Worm (Caenorhabditis elegans) whole organism, late embryonic: ENCODE data around the gene clpr-2.

Experiments
- C08G9.2 ChIP-seq: sonication (generic microtip); optimal IDR thresholded peaks from 2 replicates; lab custom pipeline; 2016; ENCODE audit warnings: mild to moderate bottlenecking, missing genetic modification characterization, moderate library complexity, missing compliant biosample characterization
- C38D4.7 ChIP-seq: fragments of 200-800 bp; sonication (Bioruptor generic); optimal IDR thresholded peaks from 2 replicates; lab custom pipeline; 2018; ENCODE audit warnings: mild to moderate bottlenecking, missing genetic modification characterization, moderate library complexity, missing compliant biosample characterization
- F13H6.1 ChIP-seq: sonication (generic microtip); optimal IDR thresholded peaks from 2 replicates; lab custom pipeline; 2016; ENCODE audit warnings: missing genetic modification characterization, missing compliant biosample characterization
- K09A11.1 ChIP-seq: sonication (generic microtip); optimal IDR thresholded peaks from 2 replicates; lab custom pipeline; 2017; ENCODE audit warnings: antibody characterized with exemption, mild to moderate bottlenecking, missing genetic modification characterization, missing compliant biosample characterization; ENCODE audit not compliant: insufficient read depth
- T23F11.4 ChIP-seq: fragments of 200-800 bp; sonication (Bioruptor generic); optimal IDR thresholded peaks from 2 replicates; lab custom pipeline; 2018; ENCODE audit warnings: mild to moderate bottlenecking, missing genetic modification characterization, missing compliant biosample characterization
- ama-1 ChIP-seq: fragments of 150-350 bp; optimal IDR thresholded peaks from 2 replicates; lab custom pipeline; 2014
- ceh-18 ChIP-seq: sonication (generic microtip); optimal IDR thresholded peaks from 2 replicates; lab custom pipeline; 2016; ENCODE audit warnings: missing genetic modification characterization, missing compliant biosample characterization
- ceh-19 ChIP-seq: fragments of 200-800 bp; sonication (Bioruptor generic); optimal IDR thresholded peaks from 2 replicates; lab custom pipeline; 2018; ENCODE audit warnings: mild to moderate bottlenecking, missing genetic modification characterization, missing compliant biosample characterization
- ceh-24 ChIP-seq: sonication (generic microtip); optimal IDR thresholded peaks from 2 replicates; lab custom pipeline; 2016; ENCODE audit warnings: mild to moderate bottlenecking, missing genetic modification characterization, missing compliant biosample characterization
- ceh-30 ChIP-seq: fragments of 150-350 bp; optimal IDR thresholded peaks from 2 replicates; lab custom pipeline; 2014; ENCODE audit warnings: missing biosample characterization, missing genetic modification characterization
- ceh-48 ChIP-seq: sonication (generic microtip); optimal IDR thresholded peaks from 2 replicates; lab custom pipeline; 2016; ENCODE audit warnings: missing genetic modification characterization, inconsistent platforms, missing compliant biosample characterization
- ceh-6 ChIP-seq: fragments of 200-800 bp; sonication (Bioruptor generic); optimal IDR thresholded peaks from 2 replicates; lab custom pipeline; 2018; ENCODE audit warnings: mild to moderate bottlenecking, missing genetic modification characterization, missing compliant biosample characterization
- ceh-9 ChIP-seq: sonication (generic microtip); optimal IDR thresholded peaks from 2 replicates; lab custom pipeline; 2016; ENCODE audit warnings: mild to moderate bottlenecking, missing genetic modification characterization, inconsistent platforms, missing compliant biosample characterization
- elt-2 ChIP-seq: sonication (generic microtip); optimal IDR thresholded peaks from 2 replicates; lab custom pipeline; 2016; ENCODE audit warnings: missing genetic modification reagents, missing genetic modification characterization, missing compliant biosample characterization
- elt-4 ChIP-seq: sonication (generic microtip); optimal IDR thresholded peaks from 2 replicates; lab custom pipeline; 2016; ENCODE audit warnings: missing genetic modification characterization, missing compliant biosample characterization
- ets-4 ChIP-seq: sonication (generic microtip); optimal IDR thresholded peaks from 2 replicates; lab custom pipeline; 2016; ENCODE audit warnings: missing genetic modification characterization, missing compliant biosample characterization
- fkh-6 ChIP-seq: sonication (generic microtip); optimal IDR thresholded peaks from 2 replicates; lab custom pipeline; 2016; ENCODE audit warnings: missing genetic modification characterization, missing compliant biosample characterization
- gmeb-2 ChIP-seq: sonication (generic microtip); optimal IDR thresholded peaks from 2 replicates; lab custom pipeline; 2016; ENCODE audit warnings: missing genetic modification characterization, inconsistent platforms, missing compliant biosample characterization
- hlh-6 ChIP-seq: sonication (generic microtip); optimal IDR thresholded peaks from 2 replicates; lab custom pipeline; 2016; ENCODE audit warnings: missing genotype, missing genetic modification characterization, missing compliant biosample characterization
- lim-6 ChIP-seq: sonication (generic microtip); optimal IDR thresholded peaks from 2 replicates; lab custom pipeline; 2016; ENCODE audit warnings: missing genetic modification characterization, missing compliant biosample characterization
- lin-11 ChIP-seq: fragments of 200-800 bp; sonication (Bioruptor generic); optimal IDR thresholded peaks from 2 replicates; lab custom pipeline; 2018; ENCODE audit warnings: mild to moderate bottlenecking, missing genetic modification characterization, missing compliant biosample characterization
- nfya-1 ChIP-seq: sonication (generic microtip); optimal IDR thresholded peaks from 2 replicates; lab custom pipeline; 2017; ENCODE audit warnings: missing genetic modification characterization, mild to moderate bottlenecking, missing compliant biosample characterization, antibody characterized with exemption, moderate library complexity
- nhr-232 ChIP-seq: sonication (generic microtip); optimal IDR thresholded peaks from 2 replicates; lab custom pipeline; 2016; ENCODE audit warnings: missing genetic modification characterization, missing compliant biosample characterization
- npax-4 ChIP-seq: sonication (generic microtip); optimal IDR thresholded peaks from 2 replicates; lab custom pipeline; 2016; ENCODE audit warnings: missing genetic modification characterization, missing compliant biosample characterization
- odd-2 ChIP-seq: sonication (generic microtip); optimal IDR thresholded peaks from 2 replicates; lab custom pipeline; 2017; ENCODE audit warnings: antibody characterized with exemption, mild to moderate bottlenecking, missing genetic modification characterization, missing compliant biosample characterization
- pag-3 ChIP-seq: sonication (generic microtip); optimal IDR thresholded peaks from 2 replicates; lab custom pipeline; 2016; ENCODE audit warnings: missing compliant biosample characterization, missing genetic modification characterization, borderline replicate concordance
- pax-1 ChIP-seq: fragments of 150-350 bp; optimal IDR thresholded peaks from 2 replicates; lab custom pipeline; 2014; ENCODE audit warnings: missing biosample characterization, missing genetic modification characterization
- pha-2 ChIP-seq: sonication (generic microtip); optimal IDR thresholded peaks from 2 replicates; lab custom pipeline; 2017; ENCODE audit warnings: mild to moderate bottlenecking, missing genetic modification characterization, missing compliant biosample characterization
- rnt-1 ChIP-seq: sonication (generic microtip); optimal IDR thresholded peaks from 2 replicates; lab custom pipeline; 2016; ENCODE audit warnings: missing genetic modification characterization, missing compliant biosample characterization
- sox-2 ChIP-seq: fragments of 200-800 bp; sonication (Bioruptor generic); IDR thresholded peaks from 2 replicates; pipeline ENCODE4 v1.3.6; 2022; ENCODE audit warnings: missing genetic modification reagents, missing genetic modification characterization, missing compliant biosample characterization
- syd-9 ChIP-seq: sonication (generic microtip); optimal IDR thresholded peaks from 2 replicates; lab custom pipeline; 2016; ENCODE audit warnings: mild to moderate bottlenecking, missing genetic modification characterization, moderate library complexity, missing compliant biosample characterization
- tbx-2 ChIP-seq: sonication (generic microtip); optimal IDR thresholded peaks from 2 replicates; lab custom pipeline; 2016; ENCODE audit warnings: missing genetic modification characterization, missing compliant biosample characterization
- tbx-7 ChIP-seq: sonication (generic microtip); optimal IDR thresholded peaks from 2 replicates; lab custom pipeline; 2016; ENCODE audit warnings: missing genotype, missing genetic modification characterization, missing compliant biosample characterization
- unc-3 ChIP-seq, 2 experiments: fragments of 200-800 bp in 1 of 2; sonication (Bioruptor generic) in 1 of 2; sonication (generic microtip) in 1 of 2; conservative IDR thresholded peaks in 1 of 2; optimal IDR thresholded peaks in 1 of 2; 2 replicates each; pipeline versions ENCODE4 v1.3.6 to Lab custom; 2016 to 2022; ENCODE audit warnings: missing compliant biosample characterization in 2 of 2, missing genetic modification characterization in 2 of 2, missing genetic modification reagents in 1 of 2
- unc-42 ChIP-seq: sonication (generic microtip); optimal IDR thresholded peaks from 2 replicates; lab custom pipeline; 2016; ENCODE audit warnings: missing genotype, missing genetic modification characterization, missing compliant biosample characterization
- zip-5 ChIP-seq: sonication (generic microtip); optimal IDR thresholded peaks from 2 replicates; lab custom pipeline; 2016; ENCODE audit warnings: missing genetic modification characterization, missing compliant biosample characterization

The clpr-2 gene

DNA sequence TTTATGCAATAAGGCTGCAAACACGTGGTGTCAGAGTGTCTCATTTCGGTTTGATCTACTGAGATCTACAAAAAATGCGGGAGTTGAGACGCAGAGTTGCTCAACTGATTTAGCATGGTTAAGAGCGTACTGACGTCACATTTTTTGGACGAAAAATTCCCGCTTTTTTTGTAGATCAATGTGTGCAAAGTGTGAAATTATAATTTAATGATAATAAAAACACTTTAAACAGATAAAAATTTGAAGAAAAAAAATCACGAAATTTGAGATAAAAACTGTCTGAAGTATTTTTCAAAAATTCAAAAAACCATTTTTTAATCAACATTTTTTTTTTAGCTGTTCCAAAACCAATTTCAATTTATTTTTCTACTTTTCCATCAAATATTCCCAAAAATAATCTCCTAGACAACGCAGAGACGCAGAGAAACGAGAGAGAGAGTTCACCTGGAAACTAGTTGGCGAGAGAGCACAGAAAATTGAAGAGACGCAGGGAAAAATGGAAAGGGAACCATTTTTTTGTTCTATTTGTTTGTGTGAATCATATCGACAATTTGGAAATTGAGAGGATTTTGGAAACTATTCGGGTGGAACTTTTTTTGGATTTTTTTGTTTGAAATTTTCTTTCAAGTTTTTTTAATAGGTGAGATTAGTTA lies 38.4 kb downstream of the clpr-2 start:
- TF ChIP-seq ceh-19 (GFP tag; lab: Kevin White, UChicago) (no peak), pax-1 (no peak), C38D4.7 (GFP tag; lab: Kevin White, UChicago) (no peak), ama-1 (no peak), pag-3 (no peak), zip-5 (no peak)

DNA sequence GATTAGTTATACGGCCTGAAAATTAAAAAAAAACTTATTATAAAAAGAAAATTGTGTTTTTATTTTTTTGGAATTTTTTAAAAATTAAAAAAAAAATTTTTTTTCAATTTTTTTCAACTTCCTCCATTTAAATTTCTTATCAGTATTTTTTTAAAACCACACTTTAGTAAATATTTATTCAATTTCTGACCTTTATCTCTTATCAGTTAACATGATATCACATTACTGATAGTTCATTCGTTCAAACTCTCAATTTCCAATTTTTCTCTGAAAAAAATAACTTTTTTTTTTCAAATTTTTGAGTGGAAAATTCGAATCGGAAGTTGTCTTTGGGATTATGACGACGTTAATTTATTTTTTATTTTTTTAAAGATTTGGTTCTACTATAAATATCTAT lies 39.0 kb downstream of the clpr-2 start:
- TF ChIP-seq sox-2 (GFP tag; lab: Robert Waterston, UW) (no peak), elt-2 (peak; percentile 56), gmeb-2 (tag; lab: Kevin White, UChicago) (no peak)

DNA sequence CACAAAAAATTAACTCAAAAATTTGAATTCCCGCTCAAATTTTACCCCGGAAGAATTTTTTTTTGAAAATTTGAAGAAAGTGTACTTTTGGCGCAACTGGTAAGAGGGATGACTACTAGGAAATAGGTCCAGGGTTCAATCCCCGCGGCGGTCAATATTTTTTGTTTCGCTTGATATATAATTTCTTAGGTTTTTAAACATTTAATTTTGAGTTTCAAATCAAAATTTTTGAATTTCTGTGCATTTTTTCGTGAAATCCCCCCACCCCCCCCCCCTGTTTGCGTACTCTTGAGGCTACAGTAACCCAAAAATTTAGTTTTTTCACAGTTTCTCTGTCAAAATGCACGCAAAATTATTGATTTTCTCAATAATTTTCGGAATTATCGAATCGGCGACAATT lies 39.4 kb downstream of the clpr-2 start, which contains the start of gene Y57G7A.1:
Y57G7A.1 (plus strand) TSS at position 301 of the 400 bp plus-strand sequence.
- TF ChIP-seq syd-9 (tag; lab: Kevin White, UChicago) (no peak), tbx-7 (tag; lab: Kevin White, UChicago) (no peak), npax-4 (tag; lab: Kevin White, UChicago) (no peak), elt-2 (no peak), ceh-6 (GFP tag; lab: Kevin White, UChicago) (no peak), unc-3 (GFP tag; conservative IDR thresholded peaks at IDR 0.05; lab: Robert Waterston, UW) (no peak), unc-3 (tag; optimal IDR thresholded peaks at IDR 0.05; lab: Kevin White, UChicago) (no peak), K09A11.1 (tag; lab: Kevin White, UChicago) (no peak), rnt-1 (tag; lab: Kevin White, UChicago) (no peak), lim-6 (no peak), elt-4 (tag; lab: Kevin White, UChicago) (no peak), ceh-9 (tag; lab: Kevin White, UChicago) (no peak), unc-42 (tag; lab: Kevin White, UChicago) (no peak), ets-4 (tag; lab: Kevin White, UChicago) (no peak), ceh-18 (tag; lab: Kevin White, UChicago) (no peak), ceh-30 (no peak), odd-2 (tag; lab: Kevin White, UChicago) (no peak), hlh-6 (tag; lab: Kevin White, UChicago) (no peak), nfya-1 (tag; lab: Kevin White, UChicago) (no peak)

DNA sequence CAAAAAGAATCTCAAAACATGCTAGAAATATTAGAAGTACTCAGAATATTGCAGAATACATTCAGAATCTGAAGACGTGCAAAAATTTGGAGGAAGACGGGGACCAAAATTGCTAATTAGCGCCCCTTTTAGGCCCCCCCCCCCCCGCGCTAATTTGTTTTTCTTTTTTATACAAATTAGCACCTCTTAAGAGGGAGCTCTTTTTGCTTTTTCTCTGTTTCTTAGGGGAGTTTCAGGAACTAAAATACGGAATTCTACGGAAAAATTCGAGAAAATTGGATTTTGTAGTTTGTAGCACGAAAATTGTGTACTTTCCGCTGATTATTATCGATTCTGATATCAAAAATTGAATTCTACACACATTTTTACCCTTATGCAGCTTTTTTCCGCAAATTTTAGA lies 42.8 kb downstream of the clpr-2 start, which contains the start of gene glb-31:
glb-31 (minus strand) TSS at position 101 of the 400 bp plus-strand sequence.
- TF ChIP-seq F13H6.1 (tag; lab: Kevin White, UChicago): no peak
- TF ChIP-seq ceh-9 (tag; lab: Kevin White, UChicago): no peak
- no peak for TF ChIP-seq ceh-6 (GFP tag; lab: Kevin White, UChicago)
- no peak for TF ChIP-seq ets-4 (tag; lab: Kevin White, UChicago)
- no peak for TF ChIP-seq ceh-48
- TF ChIP-seq lin-11 (tag; lab: Kevin White, UChicago): no peak
- no peak for TF ChIP-seq npax-4 (tag; lab: Kevin White, UChicago)
- no peak for TF ChIP-seq C08G9.2 (tag; lab: Kevin White, UChicago)
- TF ChIP-seq pha-2 (tag; lab: Kevin White, UChicago): no peak
- no peak for TF ChIP-seq nhr-232 (tag; lab: Kevin White, UChicago)
- no peak for TF ChIP-seq tbx-2 (tag; lab: Kevin White, UChicago)
- no peak for TF ChIP-seq fkh-6
- no peak for TF ChIP-seq ceh-24 (tag; lab: Kevin White, UChicago)
- no peak for TF ChIP-seq T23F11.4 (GFP tag; lab: Kevin White, UChicago)
